Fruit fly (Drosophila melanogaster) whole organism, prepupa: ENCODE results near the gene Atg3.

Experiments used
- CG10631 ChIP-seq: fragments of 200-800 bp; sonication (Bioruptor generic); optimal IDR thresholded peaks from 2 replicates; lab custom pipeline; 2016; ENCODE audit warnings: missing biosample characterization, missing genetic modification characterization
- CG10669 ChIP-seq: fragments of 200-800 bp; sonication (Bioruptor generic); optimal IDR thresholded peaks from 3 replicates; lab custom pipeline; 2018; ENCODE audit warnings: missing biosample characterization, mild to moderate bottlenecking, missing genetic modification characterization, moderate library complexity
- CG11762 ChIP-seq: fragments of 200-800 bp; sonication (Bioruptor generic); optimal IDR thresholded peaks from 3 replicates; lab custom pipeline; 2016; ENCODE audit warnings: missing biosample characterization, missing genetic modification characterization; ENCODE audit not compliant: insufficient read depth
- CG11902 ChIP-seq: fragments of 200-800 bp; sonication (Bioruptor generic); optimal IDR thresholded peaks from 3 replicates; lab custom pipeline; 2016; ENCODE audit warnings: missing biosample characterization, missing genetic modification characterization
- CG15336 ChIP-seq: fragments of 200-800 bp; sonication (Bioruptor generic); IDR thresholded peaks from 2 replicates; pipeline ENCODE4 v1.3.6; 2022; ENCODE audit warnings: missing biosample characterization, missing genetic modification characterization
- CG1621 ChIP-seq: fragments of 200-800 bp; sonication (Bioruptor generic); optimal IDR thresholded peaks from 3 replicates; lab custom pipeline; 2018; ENCODE audit warnings: missing biosample characterization, mild to moderate bottlenecking, missing genetic modification characterization
- CG16779 ChIP-seq: fragments of 200-800 bp; sonication (Bioruptor generic); optimal IDR thresholded peaks from 3 replicates; lab custom pipeline; 2017; ENCODE audit warnings: missing biosample characterization, mild to moderate bottlenecking, missing genetic modification characterization
- CG3032 ChIP-seq: fragments of 200-800 bp; optimal IDR thresholded peaks from 2 replicates; lab custom pipeline; 2019; ENCODE audit warnings: missing biosample characterization, mild to moderate bottlenecking, missing genetic modification characterization, moderate library complexity
- CG31627 ChIP-seq: fragments of 200-800 bp; sonication (Bioruptor generic); optimal IDR thresholded peaks from 3 replicates; lab custom pipeline; 2016; ENCODE audit warnings: missing biosample characterization, missing genetic modification characterization
- CG32006 ChIP-seq: fragments of 200-800 bp; sonication (Bioruptor generic); optimal IDR thresholded peaks from 3 replicates; lab custom pipeline; 2017; ENCODE audit warnings: missing biosample characterization, mild to moderate bottlenecking, missing genetic modification characterization
- CG34406 ChIP-seq: fragments of 200-800 bp; sonication (Bioruptor generic); optimal IDR thresholded peaks from 3 replicates; lab custom pipeline; 2016; ENCODE audit warnings: missing biosample characterization, missing genetic modification characterization
- CG3919 ChIP-seq: fragments of 200-800 bp; sonication (Bioruptor generic); optimal IDR thresholded peaks from 3 replicates; lab custom pipeline; 2016; ENCODE audit warnings: missing biosample characterization, missing genetic modification characterization
- CG6276 ChIP-seq: fragments of 200-800 bp; sonication (Bioruptor generic); optimal IDR thresholded peaks from 2 replicates; lab custom pipeline; 2017; ENCODE audit warnings: missing biosample characterization, mild to moderate bottlenecking, missing genetic modification characterization
- CG6792 ChIP-seq: fragments of 200-800 bp; sonication (Bioruptor generic); optimal IDR thresholded peaks from 3 replicates; lab custom pipeline; 2016; ENCODE audit warnings: missing biosample characterization, missing genetic modification characterization
- CG6808 ChIP-seq: fragments of 200-800 bp; sonication (Bioruptor generic); optimal IDR thresholded peaks from 3 replicates; lab custom pipeline; 2017; ENCODE audit warnings: missing biosample characterization, missing genetic modification characterization, mild to moderate bottlenecking, moderate library complexity, missing genetic modification reagents
- CG6854 ChIP-seq: fragments of 200-800 bp; sonication (Bioruptor generic); optimal IDR thresholded peaks from 2 replicates; lab custom pipeline; 2017; ENCODE audit warnings: missing biosample characterization, mild to moderate bottlenecking, missing genetic modification characterization
- CG7368 ChIP-seq: fragments of 200-800 bp; sonication (Bioruptor generic); optimal IDR thresholded peaks from 3 replicates; lab custom pipeline; 2016; ENCODE audit warnings: missing biosample characterization, missing genetic modification characterization
- CG8119 ChIP-seq: fragments of 200-800 bp; sonication (Bioruptor generic); IDR thresholded peaks from 3 replicates; pipeline ENCODE4 v1.3.6; 2022; ENCODE audit warnings: missing biosample characterization, missing genetic modification characterization
- CG8319 ChIP-seq: fragments of 200-800 bp; sonication (Bioruptor generic); optimal IDR thresholded peaks from 3 replicates; lab custom pipeline; 2016; ENCODE audit warnings: missing biosample characterization, missing genetic modification characterization
- CG8632 ChIP-seq: fragments of 200-800 bp; sonication (Bioruptor generic); optimal IDR thresholded peaks from 3 replicates; lab custom pipeline; 2016; ENCODE audit warnings: missing biosample characterization, missing genetic modification characterization
- CG9139 ChIP-seq: fragments of 200-800 bp; sonication (Bioruptor generic); optimal IDR thresholded peaks from 3 replicates; lab custom pipeline; 2017; ENCODE audit warnings: missing biosample characterization, mild to moderate bottlenecking, missing genetic modification characterization
- Eip75B ChIP-seq: fragments of 200-800 bp; sonication (Bioruptor generic); optimal IDR thresholded peaks from 3 replicates; lab custom pipeline; 2016; ENCODE audit warnings: missing biosample characterization, missing genetic modification characterization
- Eip78C ChIP-seq: fragments of 200-800 bp; sonication (Bioruptor generic); peaks from one replicate; lab custom pipeline; 2016; ENCODE audit warnings: missing biosample characterization, missing genetic modification characterization
- Eip93F ChIP-seq: fragments of 200-800 bp; sonication (Bioruptor generic); optimal IDR thresholded peaks from 2 replicates; lab custom pipeline; 2016; ENCODE audit warnings: missing biosample characterization, mild to moderate bottlenecking, missing genetic modification characterization
- Ets96B ChIP-seq: fragments of 200-800 bp; optimal IDR thresholded peaks from 2 replicates; lab custom pipeline; 2019; ENCODE audit warnings: missing biosample characterization, mild to moderate bottlenecking, missing genetic modification characterization, moderate library complexity
- Gug ChIP-seq: fragments of 200-800 bp; sonication (Bioruptor generic); IDR thresholded peaks from 2 replicates; pipeline ENCODE4 v1.3.6; 2022; ENCODE audit warnings: missing biosample characterization, missing genetic modification characterization
- Hr38 ChIP-seq: sonication (Bioruptor generic); optimal IDR thresholded peaks from 2 replicates; lab custom pipeline; 2016; ENCODE audit warnings: missing biosample characterization, missing genetic modification characterization
- Hr39 ChIP-seq: fragments of 200-800 bp; sonication (Bioruptor generic); optimal IDR thresholded peaks from 2 replicates; lab custom pipeline; 2016; ENCODE audit warnings: missing biosample characterization, missing genetic modification characterization
- Met ChIP-seq: fragments of 200-800 bp; sonication (Bioruptor generic); optimal IDR thresholded peaks from 3 replicates; lab custom pipeline; 2016; ENCODE audit warnings: missing biosample characterization, missing genetic modification characterization
- OdsH ChIP-seq: fragments of 200-800 bp; sonication (Bioruptor generic); optimal IDR thresholded peaks from 3 replicates; lab custom pipeline; 2016; ENCODE audit warnings: missing biosample characterization, missing genetic modification characterization
- Smox ChIP-seq: fragments of 200-800 bp; sonication (Bioruptor generic); optimal IDR thresholded peaks from 3 replicates; lab custom pipeline; 2016; ENCODE audit warnings: missing biosample characterization, missing genetic modification characterization
- Sox14 ChIP-seq: fragments of 200-800 bp; sonication (Bioruptor generic); optimal IDR thresholded peaks from 3 replicates; lab custom pipeline; 2016; ENCODE audit warnings: missing biosample characterization, missing genetic modification characterization
- Sox15 ChIP-seq: fragments of 200-800 bp; sonication (Bioruptor generic); optimal IDR thresholded peaks from 3 replicates; lab custom pipeline; 2016; ENCODE audit warnings: missing biosample characterization, missing genetic modification characterization
- achi ChIP-seq: fragments of 200-800 bp; sonication (Bioruptor generic); optimal IDR thresholded peaks from 3 replicates; lab custom pipeline; 2016; ENCODE audit warnings: missing biosample characterization, missing genetic modification characterization
- acj6 ChIP-seq: fragments of 200-800 bp; sonication (Bioruptor generic); optimal IDR thresholded peaks from 3 replicates; lab custom pipeline; 2016; ENCODE audit warnings: missing biosample characterization, missing genetic modification characterization
- dsx ChIP-seq: fragments of 200-800 bp; optimal IDR thresholded peaks from 3 replicates; lab custom pipeline; 2019; ENCODE audit warnings: missing biosample characterization, mild to moderate bottlenecking, missing genetic modification characterization, moderate library complexity; ENCODE audit not compliant: poor library complexity, severe bottlenecking
- eg ChIP-seq: fragments of 200-800 bp; sonication (Bioruptor generic); IDR thresholded peaks from 3 replicates; pipeline ENCODE4 v1.3.6; 2022; ENCODE audit warnings: missing biosample characterization, missing genetic modification characterization
- esn ChIP-seq: fragments of 200-800 bp; sonication (Bioruptor generic); optimal IDR thresholded peaks from 2 replicates; lab custom pipeline; 2016; ENCODE audit warnings: missing biosample characterization, mild to moderate bottlenecking, missing genetic modification characterization, moderate library complexity
- fd59A ChIP-seq: fragments of 200-800 bp; sonication (Bioruptor generic); optimal IDR thresholded peaks from 2 replicates; lab custom pipeline; 2017; ENCODE audit warnings: missing biosample characterization, mild to moderate bottlenecking, missing genetic modification characterization, missing genetic modification reagents
- fd85E ChIP-seq: fragments of 200-800 bp; sonication (Bioruptor generic); optimal IDR thresholded peaks from 3 replicates; lab custom pipeline; 2016; ENCODE audit warnings: missing biosample characterization, missing genetic modification characterization
- fkh ChIP-seq: fragments of 200-800 bp; sonication (Bioruptor generic); optimal IDR thresholded peaks from 3 replicates; lab custom pipeline; 2017; ENCODE audit warnings: missing biosample characterization, mild to moderate bottlenecking, missing genetic modification characterization, moderate library complexity
- lz ChIP-seq: fragments of 200-800 bp; sonication (Bioruptor generic); optimal IDR thresholded peaks from 3 replicates; lab custom pipeline; 2016; ENCODE audit warnings: missing biosample characterization, missing genetic modification characterization
- net ChIP-seq: fragments of 200-800 bp; sonication (Bioruptor generic); optimal IDR thresholded peaks from 3 replicates; lab custom pipeline; 2016; ENCODE audit warnings: missing biosample characterization, missing genetic modification characterization
- pdm3 ChIP-seq: fragments of 200-800 bp; sonication (Bioruptor generic); optimal IDR thresholded peaks from 3 replicates; lab custom pipeline; 2016; ENCODE audit warnings: missing biosample characterization, missing genetic modification characterization
- ss ChIP-seq, 2 experiments: fragments of 200-800 bp; sonication (Bioruptor generic); optimal IDR thresholded peaks; 2 replicates in 1 of 2; 3 replicates in 1 of 2; lab custom pipeline; 2017 to 2018; ENCODE audit warnings: mild to moderate bottlenecking in 2 of 2, missing biosample characterization in 2 of 2, missing genetic modification characterization in 2 of 2, moderate library complexity in 1 of 2
- vri ChIP-seq: fragments of 200-800 bp; sonication (Bioruptor generic); optimal IDR thresholded peaks from 3 replicates; lab custom pipeline; 2016; ENCODE audit warnings: missing biosample characterization, mild to moderate bottlenecking, missing genetic modification characterization

The Atg3 gene

dm6 chr3L:18789203-18790018 lies 40.9 kb downstream of the Atg3 start:
- TF ChIP-seq CG1621 (tag; lab: Kevin White, UChicago) (no peak), lz (GFP tag; lab: Kevin White, UChicago) (no peak), vri (GFP tag; lab: Kevin White, UChicago) (peak; percentile 4), eg (GFP tag; lab: Robert Waterston, UW) (0 out of 3 replicates have a peak, but pooled peaks have one; percentile 55), Ets96B (tag; lab: Kevin White, UChicago) (no peak), CG10669 (GFP tag; lab: Kevin White, UChicago) (no peak), CG6808 (GFP tag; lab: Kevin White, UChicago) (no peak), fkh (GFP tag; lab: Kevin White, UChicago) (peak; percentile 99), CG6276 (GFP tag; lab: Kevin White, UChicago) (peak; percentile 30), CG8119 (GFP tag; lab: Robert Waterston, UW) (peak; percentile 17; the same call in 1 of the 3 replicates), Sox14 (no peak), CG15336 (peak; percentile 15; the same call in 1 of the 2 replicates), Eip75B (peak; percentile 62), CG34406 (no peak), Smox (GFP tag; lab: Kevin White, UChicago) (no peak), Eip78C (GFP tag; lab: Kevin White, UChicago) (peak; percentile 64), CG8319 (GFP tag; lab: Kevin White, UChicago) (no peak), Hr39 (GFP tag; lab: Kevin White, UChicago) (no peak)

- peak; percentile 50 for TF ChIP-seq CG3032 (tag; lab: Kevin White, UChicago)
- TF ChIP-seq lz (GFP tag; lab: Kevin White, UChicago) = no peak
- no peak for TF ChIP-seq Eip93F (GFP tag; lab: Kevin White, UChicago)
- TF ChIP-seq Hr38 (GFP tag; lab: Kevin White, UChicago) = no peak
- TF ChIP-seq CG32006 (GFP tag; lab: Kevin White, UChicago) = peak; percentile 70
- TF ChIP-seq fd59A (GFP tag; lab: Kevin White, UChicago) = peak; percentile 8
- TF ChIP-seq Ets96B (tag; lab: Kevin White, UChicago) = peak; percentile 59
- TF ChIP-seq Met (GFP tag; lab: Kevin White, UChicago) = no peak
- TF ChIP-seq Sox15 = no peak
- TF ChIP-seq CG10631 (GFP tag; lab: Kevin White, UChicago) = peak; percentile 6
- TF ChIP-seq eg (GFP tag; lab: Robert Waterston, UW) = peak; percentile 95
- no peak for TF ChIP-seq CG6792 (GFP tag; lab: Kevin White, UChicago)
- TF ChIP-seq achi = peak; percentile 56
- peak; percentile 72 for TF ChIP-seq Gug (GFP tag; lab: Robert Waterston, UW)
- TF ChIP-seq CG11902 (GFP tag; lab: Kevin White, UChicago) = no peak
- peak; percentile 38 for TF ChIP-seq CG6854
- TF ChIP-seq CG7368 (GFP tag; lab: Kevin White, UChicago) = peak; percentile 3
- TF ChIP-seq CG1621 (tag; lab: Kevin White, UChicago) = peak; percentile 75
- TF ChIP-seq OdsH (GFP tag; lab: Kevin White, UChicago) = peak; percentile 21
- TF ChIP-seq ss (GFP tag; optimal IDR thresholded peaks at IDR 0.05; lab: Kevin White, UChicago) = peak in 1 of 2 experiments; percentile 78
- TF ChIP-seq CG8632 (GFP tag; lab: Kevin White, UChicago) = no peak
- peak; percentile 59 for TF ChIP-seq CG10669 (GFP tag; lab: Kevin White, UChicago)
- TF ChIP-seq fkh (GFP tag; lab: Kevin White, UChicago) = no peak
- TF ChIP-seq dsx (GFP tag; lab: Kevin White, UChicago) = peak; percentile 26
- peak; percentile 74 for TF ChIP-seq CG9139
- TF ChIP-seq CG15336 = peak; percentile 77
- TF ChIP-seq pdm3 (GFP tag; lab: Kevin White, UChicago) = peak; percentile 16
- TF ChIP-seq vri (GFP tag; lab: Kevin White, UChicago) = peak; percentile 77
- no peak for TF ChIP-seq fd85E (GFP tag; lab: Kevin White, UChicago)
- peak; percentile 92 for TF ChIP-seq CG6276 (GFP tag; lab: Kevin White, UChicago)
- peak; percentile 74 for TF ChIP-seq net (GFP tag; lab: Kevin White, UChicago)
- peak; percentile 62 for TF ChIP-seq CG11762 (GFP tag; lab: Kevin White, UChicago)
- TF ChIP-seq esn (GFP tag; lab: Kevin White, UChicago) = peak; percentile 43
- no peak for TF ChIP-seq CG8319 (GFP tag; lab: Kevin White, UChicago)
- peak; percentile 74 for TF ChIP-seq CG16779 (tag; lab: Kevin White, UChicago)
- no peak for TF ChIP-seq CG31627 (GFP tag; lab: Kevin White, UChicago)
- peak; percentile 13 for TF ChIP-seq CG3919 (GFP tag; lab: Kevin White, UChicago)
- TF ChIP-seq acj6 (GFP tag; lab: Kevin White, UChicago) = no peak
Measured at dm6 chr3L:18790630-18791167, 42.2 kb downstream of the Atg3 start.
